Fruit fly (Drosophila melanogaster): ENCODE results near the gene CG10336.

The CG10336 gene

DNA sequence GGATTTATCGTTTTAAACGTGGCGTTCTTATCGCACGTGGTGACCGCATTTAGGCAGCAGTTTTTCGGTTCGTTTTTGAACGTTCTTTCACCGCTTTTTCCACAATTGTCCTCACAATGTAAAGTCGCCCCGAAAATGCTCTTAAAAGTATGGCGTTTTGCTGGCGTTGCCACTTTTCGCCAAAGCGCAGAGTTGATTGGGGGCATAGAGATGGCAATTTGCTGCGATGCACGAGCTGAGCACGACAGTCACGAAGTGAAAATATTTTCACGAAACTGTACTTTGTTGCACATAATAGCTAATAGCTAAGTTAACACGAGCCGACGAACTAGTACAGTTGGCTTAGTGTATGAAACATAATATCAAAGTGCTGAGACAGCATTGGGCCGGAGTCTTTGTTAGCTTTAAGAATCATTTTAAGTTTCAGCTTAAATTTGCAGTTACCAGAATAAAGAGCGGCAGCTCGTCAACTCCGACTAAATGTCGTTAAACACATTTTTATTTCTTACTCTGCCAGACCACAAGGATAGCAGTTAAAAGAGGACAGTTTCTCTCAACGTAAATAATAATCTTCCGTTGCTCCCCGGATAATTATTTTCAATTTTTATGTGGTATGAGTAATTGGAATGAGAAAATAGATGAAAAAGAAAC, 557 bp upstream of the CG10336 start, which contains the start of gene msl-1 (continued):
- TF ChIP-seq CG13287 (GFP tag; IDR thresholded peaks at IDR 0.05; ENCODE audit: partially characterized antibody) (peak; percentile 90), GATAe (GFP tag; conservative IDR thresholded peaks at IDR 0.05) (no peak), Taf1 (GFP tag; IDR thresholded peaks at IDR 0.05) (no peak), org-1 (GFP tag; optimal IDR thresholded peaks at IDR 0.05) (no peak), Ssrp (tag; optimal IDR thresholded peaks at IDR 0.05) (no peak), sna (GFP tag; IDR thresholded peaks at IDR 0.05; ENCODE audit: partially characterized antibody) (peak; percentile 89), CG18262 (tag; optimal IDR thresholded peaks at IDR 0.05) (no peak), pfk (GFP tag; optimal IDR thresholded peaks at IDR 0.05) (no peak), gem (tag; optimal IDR thresholded peaks at IDR 0.05) (no peak), CG42726 (GFP tag; IDR thresholded peaks at IDR 0.05; ENCODE audit: partially characterized antibody) (peak; percentile 99), Scr (GFP tag; IDR thresholded peaks at IDR 0.05; ENCODE audit: partially characterized antibody) (peak; percentile 93), lilli (GFP tag; optimal IDR thresholded peaks at IDR 0.05) (peak; percentile 55), CG11085 (GFP tag; IDR thresholded peaks at IDR 0.05) (no peak), bigmax (GFP tag; optimal IDR thresholded peaks at IDR 0.05) (no peak), Med (GFP tag) (peak; percentile 86), dmrt11E (tag; optimal IDR thresholded peaks at IDR 0.05) (no peak), seq (GFP tag; IDR thresholded peaks at IDR 0.05) (no peak), CG7987 (GFP tag; optimal IDR thresholded peaks at IDR 0.05) (no peak), Aef1 (GFP tag; IDR thresholded peaks at IDR 0.05) (peak; percentile 27; the same call in 1 of the 3 replicates), Fer3 (tag; optimal IDR thresholded peaks at IDR 0.05) (no peak), CG6683 (GFP tag; optimal IDR thresholded peaks at IDR 0.05) (no peak), CG2116 (GFP tag; optimal IDR thresholded peaks at IDR 0.05) (peak; percentile 99), gro (GFP tag; optimal IDR thresholded peaks at IDR 0.05) (peak; percentile 20), CG14860 (GFP tag; IDR thresholded peaks at IDR 0.05; ENCODE audit: partially characterized antibody) (peak; percentile 95), ato (GFP tag; IDR thresholded peaks at IDR 0.05; ENCODE audit: partially characterized antibody) (peak; percentile 94), CG7928 (GFP tag; optimal IDR thresholded peaks at IDR 0.05) (no peak), Vsx1 (GFP tag; optimal IDR thresholded peaks at IDR 0.05) (no peak), NC2α (GFP tag; optimal IDR thresholded peaks at IDR 0.05) (no peak), chinmo (GFP tag; IDR thresholded peaks at IDR 0.05; ENCODE audit: partially characterized antibody) (peak; percentile 95; the same call in 2 of the 4 replicates), stwl (tag; optimal IDR thresholded peaks at IDR 0.05) (peak; percentile 51), CG3065 (GFP tag; optimal IDR thresholded peaks at IDR 0.05) (no peak), phol (tag; optimal IDR thresholded peaks at IDR 0.05) (peak; percentile 96), CG13775 (GFP tag; optimal IDR thresholded peaks at IDR 0.05) (peak; percentile 18), Xrp1 (GFP tag; IDR thresholded peaks at IDR 0.05) (peak; percentile 10; the same call in 1 of the 2 replicates), br (optimal IDR thresholded peaks at IDR 0.05) (no peak), ash1 (GFP tag; optimal IDR thresholded peaks at IDR 0.05) (no peak), usp (GFP tag; optimal IDR thresholded peaks at IDR 0.05) (no peak), Sry-δ (GFP tag; optimal IDR thresholded peaks at IDR 0.05) (peak; percentile 92), Hr51 (GFP tag; optimal IDR thresholded peaks at IDR 0.05) (no peak), CG15269 (tag; optimal IDR thresholded peaks at IDR 0.05) (no peak), row (GFP tag; IDR thresholded peaks at IDR 0.05) (peak; percentile 97), CG14050 (GFP tag; IDR thresholded peaks at IDR 0.05) (no peak), tll (GFP tag; optimal IDR thresholded peaks at IDR 0.05) (peak in 1 of 2 experiments; percentile 31), CG10209 (GFP tag; optimal IDR thresholded peaks at IDR 0.05) (no peak), Hey (tag; optimal IDR thresholded peaks at IDR 0.05) (no peak), C15 (GFP tag; IDR thresholded peaks at IDR 0.05) (no peak), CG1647 (GFP tag; optimal IDR thresholded peaks at IDR 0.05) (peak; percentile 35), CG7745 (tag; optimal IDR thresholded peaks at IDR 0.05) (no peak), CG10147 (GFP tag; optimal IDR thresholded peaks at IDR 0.05) (no peak)
